Fruit fly (Drosophila melanogaster): ENCODE results near the gene CG8236.

Gene CG8236

dm6 chr3R:8819551-8820057 lies 50.4 kb downstream of the CG8236 start:
- TF ChIP-seq Dll (optimal IDR thresholded peaks at IDR 0.05) (no peak), CG8478 (optimal IDR thresholded peaks at IDR 0.05) (no peak), usp (GFP tag; optimal IDR thresholded peaks at IDR 0.05) (no peak)

DNA sequence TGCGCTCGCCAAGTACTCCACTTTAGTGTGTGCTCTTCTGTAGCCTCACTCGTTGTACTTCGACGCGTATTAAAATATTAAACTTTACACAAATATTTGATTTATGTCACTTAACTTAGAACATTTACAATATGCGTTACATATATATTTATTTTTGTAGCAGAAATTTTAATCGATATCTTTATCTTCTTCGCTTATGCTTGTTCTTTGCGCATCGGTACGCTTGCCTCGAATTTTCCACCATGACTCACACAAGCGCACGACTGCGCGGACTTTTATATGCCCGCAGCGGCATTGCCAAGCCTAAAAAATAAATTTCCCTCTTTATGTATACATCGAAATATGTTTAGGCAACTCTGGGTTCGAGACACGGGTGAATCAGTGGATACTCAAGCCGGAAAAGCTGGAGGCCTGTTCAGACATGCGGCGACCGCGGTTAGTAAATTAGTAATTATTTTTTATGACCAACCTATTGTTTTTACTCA lies 51.3 kb downstream of the CG8236 start, which contains the start of gene aqz:
aqz (minus strand) TSS at position 255 of the 485 bp plus-strand sequence.
- TF ChIP-seq psq (optimal IDR thresholded peaks at IDR 0.05) = no peak
- TF ChIP-seq usp (GFP tag; optimal IDR thresholded peaks at IDR 0.05) = no peak
- no peak for TF ChIP-seq EcR (GFP tag; optimal IDR thresholded peaks at IDR 0.05)
- no peak for TF ChIP-seq pan (optimal IDR thresholded peaks at IDR 0.05)
- TF ChIP-seq Dll (optimal IDR thresholded peaks at IDR 0.05) = no peak
